Fruit fly (Drosophila melanogaster) whole organism, embryonic: ENCODE results near the gene CG3919.

Experiments
- Adf1 ChIP-seq: fragments of 200-800 bp; sonication (Bioruptor generic); IDR thresholded peaks from 2 replicates; pipeline ENCODE4 v1.3.6; 2022; ENCODE audit warnings: missing biosample characterization, missing genetic modification characterization
- Bteb2 ChIP-seq: fragments of 200-800 bp; sonication (Bioruptor generic); optimal IDR thresholded peaks from 2 replicates; lab custom pipeline; 2016; ENCODE audit warnings: missing biosample characterization, missing genetic modification characterization
- CG10565 ChIP-seq: fragments of 200-800 bp; sonication (Bioruptor generic); optimal IDR thresholded peaks from 3 replicates; lab custom pipeline; 2016; ENCODE audit warnings: missing biosample characterization, mild to moderate bottlenecking, missing genetic modification characterization
- CG12391 ChIP-seq: fragments of 200-800 bp; sonication (Bioruptor generic); optimal IDR thresholded peaks from 3 replicates; lab custom pipeline; 2018; ENCODE audit warnings: missing biosample characterization, mild to moderate bottlenecking, missing genetic modification characterization, moderate library complexity
- CG14667 ChIP-seq: fragments of 200-800 bp; sonication (Bioruptor generic); IDR thresholded peaks from 2 replicates; pipeline ENCODE4 v1.3.6; 2022; ENCODE audit warnings: missing biosample characterization, missing genetic modification characterization
- CG14965 ChIP-seq: fragments of 200-800 bp; sonication (Bioruptor generic); optimal IDR thresholded peaks from 2 replicates; lab custom pipeline; 2016; ENCODE audit warnings: missing biosample characterization, missing genetic modification characterization, borderline replicate concordance
- CG1529 ChIP-seq: fragments of 200-800 bp; sonication (Bioruptor generic); optimal IDR thresholded peaks from 3 replicates; lab custom pipeline; 2018; ENCODE audit warnings: missing biosample characterization, missing genetic modification characterization
- CG15514 ChIP-seq: fragments of 200-800 bp; sonication (Bioruptor generic); optimal IDR thresholded peaks from 3 replicates; lab custom pipeline; 2017; ENCODE audit warnings: missing biosample characterization, missing genetic modification characterization, mild to moderate bottlenecking, moderate library complexity, missing genetic modification reagents
- CG15601 ChIP-seq: fragments of 200-800 bp; sonication (Bioruptor generic); optimal IDR thresholded peaks from 3 replicates; lab custom pipeline; 2019; ENCODE audit warnings: missing biosample characterization, mild to moderate bottlenecking, missing genetic modification characterization, moderate library complexity
- CG1647 ChIP-seq: fragments of 200-800 bp; sonication (Bioruptor generic); optimal IDR thresholded peaks from 3 replicates; lab custom pipeline; 2016; ENCODE audit warnings: missing biosample characterization, missing genetic modification characterization
- CG16779 ChIP-seq: fragments of 200-800 bp; sonication (Bioruptor generic); IDR thresholded peaks from 2 replicates; pipeline ENCODE4 v1.3.6; 2022; ENCODE audit warnings: missing biosample characterization, missing genetic modification characterization
- CG17328 ChIP-seq: fragments of 200-800 bp; sonication (Bioruptor generic); IDR thresholded peaks from 2 replicates; pipeline ENCODE4 v1.3.6; 2022; ENCODE audit warnings: missing biosample characterization, missing genetic modification characterization
- CG18599 ChIP-seq: fragments of 200-800 bp; sonication (Bioruptor generic); optimal IDR thresholded peaks from 3 replicates; lab custom pipeline; 2017; ENCODE audit warnings: missing biosample characterization, missing genetic modification characterization, mild to moderate bottlenecking, moderate library complexity, missing genetic modification reagents
- CG30403 ChIP-seq: fragments of 200-800 bp; sonication (Bioruptor generic); optimal IDR thresholded peaks from 3 replicates; lab custom pipeline; 2016; ENCODE audit warnings: missing biosample characterization, missing genetic modification characterization
- CG30431 ChIP-seq: fragments of 200-800 bp; sonication (Bioruptor generic); optimal IDR thresholded peaks from 2 replicates; lab custom pipeline; 2017; ENCODE audit warnings: missing biosample characterization, missing genetic modification characterization
- CG32772 ChIP-seq: fragments of 200-800 bp; sonication (Bioruptor generic); IDR thresholded peaks from 2 replicates; pipeline ENCODE4 v1.3.6; 2022; ENCODE audit warnings: missing biosample characterization, missing genetic modification characterization
- CG33213 ChIP-seq: fragments of 200-800 bp; sonication (Bioruptor generic); optimal IDR thresholded peaks from 3 replicates; lab custom pipeline; 2016; ENCODE audit warnings: missing biosample characterization, missing genetic modification characterization
- CG4424 ChIP-seq: fragments of 200-800 bp; sonication (Bioruptor generic); optimal IDR thresholded peaks from 3 replicates; lab custom pipeline; 2016; ENCODE audit warnings: missing biosample characterization, missing genetic modification characterization
- CG6683 ChIP-seq: fragments of 200-800 bp; sonication (Bioruptor generic); optimal IDR thresholded peaks from 2 replicates; lab custom pipeline; 2017; ENCODE audit warnings: missing biosample characterization, mild to moderate bottlenecking, missing genetic modification characterization, missing genetic modification reagents
- CG6765 ChIP-seq: fragments of 200-800 bp; sonication (Bioruptor generic); optimal IDR thresholded peaks from 3 replicates; lab custom pipeline; 2017; ENCODE audit warnings: missing biosample characterization, mild to moderate bottlenecking, missing genetic modification characterization
- CG8944 ChIP-seq: fragments of 200-800 bp; sonication (Bioruptor generic); optimal IDR thresholded peaks from 3 replicates; lab custom pipeline; 2016; ENCODE audit warnings: missing biosample characterization, missing genetic modification characterization
- CoRest ChIP-seq: fragments of 200-800 bp; sonication (Bioruptor generic); optimal IDR thresholded peaks from 3 replicates; lab custom pipeline; 2018; ENCODE audit warnings: missing biosample characterization, mild to moderate bottlenecking, missing genetic modification characterization, moderate library complexity
- Doc3 ChIP-seq: fragments of 200-800 bp; sonication (Bioruptor generic); IDR thresholded peaks from 3 replicates; pipeline ENCODE4 v1.3.6; 2022; ENCODE audit warnings: missing biosample characterization, missing genetic modification characterization; ENCODE audit not compliant: partially characterized antibody
- Eip74EF ChIP-seq, 2 experiments: fragments of 200-800 bp in 1 of 2; fragments of >200 bp in 1 of 2; sonication (Bioruptor generic) in 1 of 2; optimal IDR thresholded peaks; 2 replicates each; lab custom pipeline; 2017 to 2019; ENCODE audit warnings: missing biosample characterization in 2 of 2, missing genetic modification characterization in 2 of 2, mild to moderate bottlenecking in 1 of 2, moderate library complexity in 1 of 2
- Fer1 ChIP-seq: fragments of 200-800 bp; sonication (Bioruptor generic); optimal IDR thresholded peaks from 2 replicates; lab custom pipeline; 2017; ENCODE audit warnings: missing biosample characterization, mild to moderate bottlenecking, missing genetic modification characterization
- Fer3 ChIP-seq: fragments of 200-800 bp; sonication (Bioruptor generic); optimal IDR thresholded peaks from 2 replicates; lab custom pipeline; 2018; ENCODE audit warnings: missing biosample characterization, mild to moderate bottlenecking, missing genetic modification characterization, moderate library complexity
- H2.0 ChIP-seq: fragments of 200-800 bp; sonication (Bioruptor generic); IDR thresholded peaks from 2 replicates; pipeline ENCODE4 v1.3.6; 2022; ENCODE audit warnings: missing biosample characterization, missing genetic modification characterization
- HHEX ChIP-seq: fragments of 200-800 bp; sonication (Bioruptor generic); optimal IDR thresholded peaks from 3 replicates; lab custom pipeline; 2017; ENCODE audit warnings: missing biosample characterization, mild to moderate bottlenecking, missing genetic modification characterization, missing genetic modification reagents
- Hr51 ChIP-seq, 2 experiments: fragments of 200-800 bp; sonication (Bioruptor generic); optimal IDR thresholded peaks; 2 replicates in 1 of 2; 3 replicates in 1 of 2; lab custom pipeline; 2016 to 2018; ENCODE audit warnings: missing biosample characterization in 2 of 2, missing genetic modification characterization in 2 of 2, mild to moderate bottlenecking in 1 of 2, moderate library complexity in 1 of 2
- Kr ChIP-seq: fragments of 200-800 bp; sonication (Bioruptor generic); optimal IDR thresholded peaks from 2 replicates; lab custom pipeline; 2017; ENCODE audit warnings: missing biosample characterization, mild to moderate bottlenecking, missing genetic modification characterization
- NK7.1 ChIP-seq: fragments of 200-800 bp; sonication (Bioruptor generic); optimal IDR thresholded peaks from 3 replicates; lab custom pipeline; 2016; ENCODE audit warnings: missing biosample characterization, missing genetic modification characterization
- Xbp1 ChIP-seq: fragments of 200-800 bp; sonication (Bioruptor generic); optimal IDR thresholded peaks from 3 replicates; lab custom pipeline; 2016; ENCODE audit warnings: missing biosample characterization, mild to moderate bottlenecking, missing genetic modification characterization
- az2 ChIP-seq: fragments of 200-800 bp; sonication (Bioruptor generic); optimal IDR thresholded peaks from 3 replicates; lab custom pipeline; 2016; ENCODE audit warnings: missing biosample characterization, missing genetic modification characterization
- chinmo ChIP-seq: fragments of 200-800 bp; sonication (Bioruptor generic); IDR thresholded peaks from 4 replicates; pipeline ENCODE4 v1.3.6; 2022; ENCODE audit warnings: missing biosample characterization, missing genetic modification characterization; ENCODE audit not compliant: partially characterized antibody
- ems ChIP-seq: fragments of 200-800 bp; sonication (Bioruptor generic); optimal IDR thresholded peaks from 3 replicates; lab custom pipeline; 2016; ENCODE audit warnings: missing biosample characterization, missing genetic modification characterization
- fu2 ChIP-seq: fragments of 200-800 bp; sonication (Bioruptor generic); optimal IDR thresholded peaks from 2 replicates; lab custom pipeline; 2016; ENCODE audit warnings: missing biosample characterization, missing genetic modification characterization
- gem ChIP-seq: fragments of 200-800 bp; sonication (Bioruptor generic); optimal IDR thresholded peaks from 2 replicates; lab custom pipeline; 2019; ENCODE audit warnings: missing biosample characterization, mild to moderate bottlenecking, missing genetic modification characterization, moderate library complexity
- h ChIP-seq: fragments of >200 bp; optimal IDR thresholded peaks from 2 replicates; lab custom pipeline; 2017
- ken ChIP-seq: fragments of 200-800 bp; sonication (Bioruptor generic); IDR thresholded peaks from 3 replicates; pipeline ENCODE4 v1.3.6; 2022; ENCODE audit warnings: missing biosample characterization, missing genetic modification characterization
- klu ChIP-seq: fragments of 200-800 bp; sonication (Bioruptor generic); IDR thresholded peaks from 2 replicates; pipeline ENCODE4 v1.3.6; 2022; ENCODE audit warnings: missing biosample characterization, missing genetic modification characterization
- kni ChIP-seq: fragments of 200-800 bp; sonication (Bioruptor generic); optimal IDR thresholded peaks from 3 replicates; lab custom pipeline; 2017; ENCODE audit warnings: mild to moderate bottlenecking, missing biosample characterization, missing genetic modification reagents, missing genetic modification characterization
- lbe ChIP-seq: fragments of 200-800 bp; sonication (Bioruptor generic); optimal IDR thresholded peaks from 2 replicates; lab custom pipeline; 2016; ENCODE audit warnings: missing biosample characterization, mild to moderate bottlenecking, missing genetic modification characterization
- mam ChIP-seq: fragments of 200-800 bp; sonication (Bioruptor generic); optimal IDR thresholded peaks from 3 replicates; lab custom pipeline; 2016; ENCODE audit warnings: missing biosample characterization, missing genetic modification characterization
- onecut ChIP-seq: fragments of 200-800 bp; sonication (Bioruptor generic); IDR thresholded peaks from 2 replicates; pipeline ENCODE4 v1.3.6; 2022; ENCODE audit warnings: missing biosample characterization, missing genetic modification characterization
- sna ChIP-seq: fragments of 200-800 bp; sonication (Bioruptor generic); IDR thresholded peaks from 2 replicates; pipeline ENCODE4 v1.3.6; 2022; ENCODE audit warnings: missing biosample characterization, missing genetic modification characterization; ENCODE audit not compliant: partially characterized antibody
- sr ChIP-seq: fragments of 200-800 bp; sonication (Bioruptor generic); IDR thresholded peaks from 3 replicates; pipeline ENCODE4 v1.3.6; 2022; ENCODE audit warnings: missing biosample characterization, missing genetic modification characterization
- tgo ChIP-seq: fragments of 200-800 bp; sonication (Bioruptor generic); IDR thresholded peaks from 3 replicates; pipeline ENCODE4 v1.3.6; 2022; ENCODE audit warnings: missing biosample characterization, missing genetic modification characterization
- tio ChIP-seq: fragments of 200-800 bp; sonication (Bioruptor generic); optimal IDR thresholded peaks from 2 replicates; lab custom pipeline; 2017; ENCODE audit warnings: missing biosample characterization, missing genetic modification characterization, inconsistent platforms
- z ChIP-seq: fragments of 200-800 bp; sonication (Bioruptor generic); IDR thresholded peaks from 3 replicates; pipeline ENCODE4 v1.3.6; 2022; ENCODE audit warnings: missing biosample characterization, missing genetic modification characterization

CG3919 gene

dm6 chr3L:14410146-14410676, at the start of gene CG3919 (continued):
- TF ChIP-seq az2 (GFP tag; lab: Kevin White, UChicago), result peak; percentile 51
- peak; percentile 26 for TF ChIP-seq CG18599
- peak; percentile 19 for TF ChIP-seq CG15601 (tag; lab: Kevin White, UChicago)
- peak; percentile 12 for TF ChIP-seq fu2
- peak; percentile 46; the same call in 1 of the 2 replicates for TF ChIP-seq H2.0
- TF ChIP-seq CG14667, result peak; percentile 35
- TF ChIP-seq CG17328 (GFP tag; lab: Robert Waterston, UW), result peak; percentile 67
- peak; percentile 82 for TF ChIP-seq gem (tag; lab: Kevin White, UChicago)
- TF ChIP-seq Fer1 (GFP tag; lab: Kevin White, UChicago), result peak; percentile 9
- peak; percentile 43 for TF ChIP-seq onecut (GFP tag; lab: Robert Waterston, UW)
- 0 out of 3 replicates have a peak, but pooled peaks have one; percentile 8 for TF ChIP-seq Doc3 (GFP tag; lab: Robert Waterston, UW)
- TF ChIP-seq CG4424, result peak; percentile 4
- TF ChIP-seq sna (GFP tag; lab: Robert Waterston, UW), result no peak
- peak; percentile 82 for TF ChIP-seq CoRest (tag; lab: Kevin White, UChicago)
- TF ChIP-seq z (GFP tag; lab: Robert Waterston, UW), result peak; percentile 91
- TF ChIP-seq mam, result peak; percentile 71
- peak; percentile 36 for TF ChIP-seq lbe (GFP tag; lab: Kevin White, UChicago)
- peak; percentile 78 for TF ChIP-seq CG12391 (tag; lab: Kevin White, UChicago)
- peak; percentile 64; the same call in 1 of the 4 replicates for TF ChIP-seq chinmo (GFP tag; lab: Robert Waterston, UW)
- no peak for TF ChIP-seq ems
- TF ChIP-seq Eip74EF (GFP tag; optimal IDR thresholded peaks at IDR 0.05; lab: Kevin White, UChicago), result no peak
- TF ChIP-seq Fer3 (tag; lab: Kevin White, UChicago), result peak; percentile 39
- TF ChIP-seq CG33213 (GFP tag; lab: Kevin White, UChicago), result peak; percentile 61
- TF ChIP-seq CG6765 (GFP tag; lab: Kevin White, UChicago), result no peak
- TF ChIP-seq tio (GFP tag; lab: Kevin White, UChicago), result peak; percentile 71
- peak; percentile 55 for TF ChIP-seq CG8944 (GFP tag; lab: Kevin White, UChicago)
- TF ChIP-seq Adf1 (GFP tag; lab: Robert Waterston, UW), result no peak
- peak; percentile 8 for TF ChIP-seq CG6683
- peak; percentile 55 for TF ChIP-seq HHEX (GFP tag; lab: Kevin White, UChicago)
- peak; percentile 35 for TF ChIP-seq kni (GFP tag; lab: Kevin White, UChicago)
- TF ChIP-seq CG30431 (GFP tag; lab: Kevin White, UChicago), result peak; percentile 63
- peak; percentile 66 for TF ChIP-seq NK7.1 (GFP tag; lab: Kevin White, UChicago)
- peak; percentile 77 for TF ChIP-seq ken (GFP tag; lab: Robert Waterston, UW)
- peak; percentile 25 for TF ChIP-seq CG1647 (GFP tag; lab: Kevin White, UChicago)
- no peak for TF ChIP-seq h (lab: Kevin White, UChicago)
- TF ChIP-seq tgo (GFP tag; lab: Robert Waterston, UW), result peak; percentile 39; the same call in 1 of the 3 replicates
- peak; percentile 15 for TF ChIP-seq CG15514 (GFP tag; lab: Kevin White, UChicago)
- peak; percentile 54; the same call in 1 of the 2 replicates for TF ChIP-seq CG32772 (GFP tag; lab: Robert Waterston, UW)
- peak in 1 of 2 experiments; percentile 68 for TF ChIP-seq Hr51 (GFP tag; optimal IDR thresholded peaks at IDR 0.05; lab: Kevin White, UChicago)
- no peak for TF ChIP-seq CG10565 (GFP tag; lab: Kevin White, UChicago)
- TF ChIP-seq Bteb2 (GFP tag; lab: Kevin White, UChicago), result no peak
- peak; percentile 45; the same call in 1 of the 2 replicates for TF ChIP-seq klu (GFP tag; lab: Robert Waterston, UW)
- TF ChIP-seq sr (GFP tag; lab: Robert Waterston, UW), result peak; percentile 33; the same call in 1 of the 3 replicates
- peak; percentile 49 for TF ChIP-seq CG1529 (GFP tag; lab: Kevin White, UChicago)
- TF ChIP-seq Kr, result no peak
- peak; percentile 72; the same call in 1 of the 2 replicates for TF ChIP-seq CG16779 (GFP tag; lab: Robert Waterston, UW)
- no peak for TF ChIP-seq CG14965 (GFP tag; lab: Kevin White, UChicago)
- TF ChIP-seq CG30403, result peak; percentile 75
- peak; percentile 47 for TF ChIP-seq Xbp1 (GFP tag; lab: Kevin White, UChicago)
